Worm (Caenorhabditis elegans): ENCODE results near the gene T14G8.3.

DNA sequence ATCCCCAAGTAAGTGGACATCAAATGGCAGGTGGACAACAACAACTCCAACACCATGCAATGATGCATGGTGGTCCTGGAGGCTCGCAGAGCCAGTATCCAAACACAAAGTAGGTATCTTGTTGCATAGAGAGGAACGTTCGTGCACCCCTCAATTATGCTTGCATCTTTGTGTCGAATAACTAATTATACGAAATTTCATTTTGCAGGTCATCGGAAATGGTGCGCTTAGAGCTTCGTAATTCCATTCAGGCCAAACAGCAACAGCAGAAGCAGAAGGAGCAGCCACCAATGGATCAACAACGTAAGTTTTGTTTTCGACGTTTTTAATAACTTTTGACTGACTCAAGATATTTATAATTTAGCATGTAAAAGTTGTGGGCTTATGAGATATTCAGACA is 55.4 kb downstream of the T14G8.3 start:
- TF ChIP-seq efl-1 (optimal IDR thresholded peaks at IDR 0.05), result no peak
- TF ChIP-seq efl-1 (GFP tag; optimal IDR thresholded peaks at IDR 0.05 in 1 of 2), result no peak
- TF ChIP-seq lin-13 (GFP tag; optimal IDR thresholded peaks at IDR 0.05), result no peak
- no peak for TF ChIP-seq nhr-76 (tag; optimal IDR thresholded peaks at IDR 0.05)
- no peak for TF ChIP-seq sptf-1 (tag; optimal IDR thresholded peaks at IDR 0.05)
- no peak for TF ChIP-seq nhr-237 (tag; optimal IDR thresholded peaks at IDR 0.05)

Measured in whole organism, L1 larva.